Worm (Caenorhabditis elegans) whole organism, L1 larva: ENCODE data around the gene clec-60.

ENCODE experiments used
- Y116A8C.19 ChIP-seq: sonication (generic microtip); optimal IDR thresholded peaks from 2 replicates; lab custom pipeline; 2016; ENCODE audit warnings: missing compliant biosample characterization, missing genetic modification characterization, borderline replicate concordance
- ama-1 ChIP-seq: fragments of 150-350 bp; optimal IDR thresholded peaks from 2 replicates; lab custom pipeline; 2014
- blmp-1 ChIP-seq: fragments of 150-350 bp; optimal IDR thresholded peaks from 2 replicates; lab custom pipeline; 2014; ENCODE audit warnings: missing biosample characterization, missing genetic modification characterization
- ceh-63 ChIP-seq: fragments of 200-800 bp; sonication (Bioruptor generic); optimal IDR thresholded peaks from 2 replicates; lab custom pipeline; 2018; ENCODE audit warnings: mild to moderate bottlenecking, missing genetic modification characterization, missing compliant biosample characterization
- ceh-90 ChIP-seq: sonication (generic microtip); optimal IDR thresholded peaks from 2 replicates; lab custom pipeline; 2016; ENCODE audit warnings: missing genetic modification characterization, missing compliant biosample characterization
- dsc-1 ChIP-seq: sonication (generic microtip); optimal IDR thresholded peaks from 2 replicates; lab custom pipeline; 2016; ENCODE audit warnings: mild to moderate bottlenecking, missing genetic modification characterization, missing compliant biosample characterization
- efl-1 ChIP-seq, 4 experiments: fragments of 150-350 bp; optimal IDR thresholded peaks in 3 of 4; peaks in 1 of 4; 1 replicate in 1 of 4; 2 replicates in 3 of 4; lab custom pipeline; 2014; ENCODE audit warnings: missing biosample characterization in 2 of 4, missing genetic modification characterization in 2 of 4, missing genetic modification reagents in 2 of 4
- efl-3 ChIP-seq: fragments of 200-800 bp; sonication (Bioruptor generic); optimal IDR thresholded peaks from 2 replicates; lab custom pipeline; 2018; ENCODE audit warnings: mild to moderate bottlenecking, missing genetic modification characterization, missing compliant biosample characterization
- egl-13 ChIP-seq: sonication (generic microtip); optimal IDR thresholded peaks from 2 replicates; lab custom pipeline; 2016; ENCODE audit warnings: missing genotype, missing genetic modification reagents, missing genetic modification characterization, missing compliant biosample characterization
- egl-27 ChIP-seq, 2 experiments: fragments of 150-350 bp in 1 of 2; sonication (generic microtip); optimal IDR thresholded peaks; 3 replicates each; lab custom pipeline; 2017 to 2018; ENCODE audit warnings: missing biosample characterization in 2 of 2, missing genetic modification characterization in 2 of 2, missing genetic modification reagents in 2 of 2
- elt-2 ChIP-seq: sonication (generic microtip); optimal IDR thresholded peaks from 2 replicates; lab custom pipeline; 2016; ENCODE audit warnings: missing genetic modification characterization, mild to moderate bottlenecking, inconsistent platforms, missing compliant biosample characterization, missing genetic modification reagents
- hlh-17 ChIP-seq: fragments of 200-800 bp; sonication (Bioruptor generic); optimal IDR thresholded peaks from 2 replicates; lab custom pipeline; 2018; ENCODE audit warnings: missing genetic modification characterization, mild to moderate bottlenecking, missing compliant biosample characterization, moderate library complexity, borderline replicate concordance
- hlh-4 ChIP-seq: sonication (generic microtip); optimal IDR thresholded peaks from 2 replicates; lab custom pipeline; 2016; ENCODE audit warnings: mild to moderate bottlenecking, missing genetic modification characterization, missing compliant biosample characterization
- hpl-2 ChIP-seq: fragments of 150-350 bp; optimal IDR thresholded peaks from 2 replicates; lab custom pipeline; 2014; ENCODE audit warnings: missing biosample characterization, missing genetic modification reagents, missing genetic modification characterization
- lin-13 ChIP-seq: fragments of 150-350 bp; optimal IDR thresholded peaks from 2 replicates; lab custom pipeline; 2014; ENCODE audit warnings: missing biosample characterization, missing genetic modification reagents, missing genetic modification characterization
- lin-35 ChIP-seq, 2 experiments: fragments of 150-350 bp; optimal IDR thresholded peaks; 2 replicates each; lab custom pipeline; 2014; ENCODE audit warnings: missing biosample characterization in 2 of 2, missing genetic modification characterization in 2 of 2, missing genetic modification reagents in 2 of 2
- lir-3 ChIP-seq: sonication (generic microtip); optimal IDR thresholded peaks from 2 replicates; lab custom pipeline; 2016; ENCODE audit warnings: mild to moderate bottlenecking, missing genetic modification characterization, moderate library complexity, missing compliant biosample characterization; ENCODE audit not compliant: poor library complexity
- lsy-2 ChIP-seq, 2 experiments: fragments of 150-350 bp; optimal IDR thresholded peaks; 2 replicates each; lab custom pipeline; 2014; ENCODE audit warnings: missing biosample characterization in 2 of 2, missing genetic modification characterization in 2 of 2
- mef-2 ChIP-seq: fragments of 150-350 bp; optimal IDR thresholded peaks from 2 replicates; lab custom pipeline; 2014; ENCODE audit warnings: missing biosample characterization, missing genetic modification characterization
- mep-1 ChIP-seq: fragments of 150-350 bp; optimal IDR thresholded peaks from 2 replicates; lab custom pipeline; 2014; ENCODE audit warnings: missing biosample characterization, missing genetic modification characterization
- nhr-47 ChIP-seq: sonication (generic microtip); optimal IDR thresholded peaks from 2 replicates; lab custom pipeline; 2016; ENCODE audit warnings: mild to moderate bottlenecking, missing genetic modification characterization, moderate library complexity, missing compliant biosample characterization
- nhr-71 ChIP-seq: sonication (generic microtip); optimal IDR thresholded peaks from 2 replicates; lab custom pipeline; 2016; ENCODE audit warnings: mild to moderate bottlenecking, missing genetic modification characterization, moderate library complexity, missing compliant biosample characterization
- nhr-76 ChIP-seq: sonication (generic microtip); optimal IDR thresholded peaks from 2 replicates; lab custom pipeline; 2017; ENCODE audit warnings: missing biosample characterization, missing genetic modification characterization
- nhr-77 ChIP-seq: fragments of 150-350 bp; optimal IDR thresholded peaks from 2 replicates; lab custom pipeline; 2014; ENCODE audit warnings: missing biosample characterization, missing genetic modification characterization
- nhr-84 ChIP-seq: sonication (generic microtip); optimal IDR thresholded peaks from 2 replicates; lab custom pipeline; 2017; ENCODE audit warnings: missing biosample characterization, missing genetic modification characterization
- nhr-85 ChIP-seq: sonication (generic microtip); peaks from one replicate; lab custom pipeline; 2016; ENCODE audit warnings: missing genetic modification characterization, inconsistent platforms, missing compliant biosample characterization
- nhr-90 ChIP-seq: sonication (generic microtip); optimal IDR thresholded peaks from 2 replicates; lab custom pipeline; 2016; ENCODE audit warnings: mild to moderate bottlenecking, missing genetic modification characterization, missing compliant biosample characterization; ENCODE audit not compliant: poor library complexity
- pqm-1 ChIP-seq: sonication (generic microtip); optimal IDR thresholded peaks from 3 replicates; lab custom pipeline; 2017; ENCODE audit warnings: missing biosample characterization, missing genetic modification characterization
- snpc-4 ChIP-seq: fragments of 150-350 bp; optimal IDR thresholded peaks from 2 replicates; lab custom pipeline; 2014; ENCODE audit warnings: missing biosample characterization, missing genetic modification characterization
- snu-23 ChIP-seq: sonication (generic microtip); optimal IDR thresholded peaks from 2 replicates; lab custom pipeline; 2016; ENCODE audit warnings: missing genetic modification characterization, missing compliant biosample characterization
- swsn-7 ChIP-seq: sonication (generic microtip); optimal IDR thresholded peaks from 2 replicates; lab custom pipeline; 2016; ENCODE audit warnings: missing genetic modification characterization, missing compliant biosample characterization
- tbx-2 ChIP-seq: sonication (generic microtip); optimal IDR thresholded peaks from 2 replicates; lab custom pipeline; 2016; ENCODE audit warnings: missing genetic modification characterization, missing compliant biosample characterization
- unc-130 ChIP-seq: fragments of 150-350 bp; optimal IDR thresholded peaks from 2 replicates; lab custom pipeline; 2017; ENCODE audit warnings: missing biosample characterization, missing genetic modification characterization, inconsistent platforms
- zip-4 ChIP-seq: fragments of 200-800 bp; sonication (Bioruptor generic); optimal IDR thresholded peaks from 2 replicates; lab custom pipeline; 2018; ENCODE audit warnings: mild to moderate bottlenecking, missing genetic modification characterization, moderate library complexity, missing compliant biosample characterization

The clec-60 gene

ce11 chrII:10452620-10453019, 29.1 kb downstream of the clec-60 start, which contains the start of gene ZK673.4:
ZK673.4 (plus strand) TSS chrII:10452920.
- TF ChIP-seq mep-1 (tag; lab: Kevin White, UChicago) (no peak), swsn-7 (no peak), lin-13 (GFP tag; lab: Kevin White, UChicago) (no peak), unc-130 (tag; lab: Kevin White, UChicago) (no peak), Y116A8C.19 (tag; lab: Kevin White, UChicago) (no peak), snu-23 (GFP tag; lab: Kevin White, UChicago) (no peak), snpc-4 (no peak), pqm-1 (tag; lab: Kevin White, UChicago) (no peak), nhr-84 (tag; lab: Kevin White, UChicago) (no peak)
- TF ChIP-seq, all 84 proteins: peak for 0

DNA sequence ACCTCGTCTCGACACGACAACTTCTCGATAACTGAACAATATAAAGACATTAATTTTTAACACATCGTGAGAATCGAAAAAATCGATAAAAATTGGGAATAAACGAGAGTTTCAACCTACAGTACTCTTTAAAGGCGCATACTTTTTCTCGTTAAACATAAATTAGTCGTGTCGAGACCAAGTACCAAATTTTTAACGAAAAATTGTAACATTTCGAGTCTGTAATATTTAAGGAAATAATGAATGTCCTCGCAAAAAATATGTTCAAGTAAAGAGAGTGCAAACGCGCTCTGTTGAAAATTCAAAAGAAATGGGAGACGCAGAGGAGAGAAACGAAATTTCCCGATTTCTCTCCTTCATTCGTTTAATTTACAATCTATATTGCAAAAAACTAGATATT, 31.3 kb downstream of the clec-60 start:
- no peak for TF ChIP-seq hlh-4 (tag; lab: Kevin White, UChicago)
- TF ChIP-seq nhr-77 (tag; lab: Kevin White, UChicago), result no peak
- no peak for TF ChIP-seq snpc-4
- no peak for TF ChIP-seq hpl-2 (GFP tag; lab: Kevin White, UChicago)
- no peak for TF ChIP-seq egl-27 (tag; optimal IDR thresholded peaks at IDR 0.05; lab: Kevin White, UChicago)
- peak; percentile 69 for TF ChIP-seq ama-1
- TF ChIP-seq nhr-84 (tag; lab: Kevin White, UChicago), result no peak
- TF ChIP-seq mef-2 (tag; lab: Kevin White, UChicago), result no peak
- TF ChIP-seq tbx-2, result peak; percentile 11
- peak in 1 of 2 experiments; percentile 12 for TF ChIP-seq efl-1 (optimal IDR thresholded peaks at IDR 0.05; lab: Kevin White, UChicago)
- TF ChIP-seq efl-1 (GFP tag; optimal IDR thresholded peaks at IDR 0.05 in 1 of 2; lab: Kevin White, UChicago), result peak in 1 of 2 experiments; percentile 18
- TF ChIP-seq snu-23 (GFP tag; lab: Kevin White, UChicago), result peak; percentile 30
- TF ChIP-seq blmp-1 (tag; lab: Kevin White, UChicago), result peak; percentile 11
- peak; percentile 12 for TF ChIP-seq nhr-85 (tag; lab: Kevin White, UChicago)
- TF ChIP-seq zip-4 (GFP tag; lab: Kevin White, UChicago), result no peak
- TF ChIP-seq nhr-47 (tag; lab: Kevin White, UChicago), result peak; percentile 10
- TF ChIP-seq ceh-63 (GFP tag; lab: Kevin White, UChicago), result no peak
- no peak for TF ChIP-seq mep-1 (tag; lab: Kevin White, UChicago)
- peak in 1 of 2 experiments; percentile 22 for TF ChIP-seq lin-35 (GFP tag; optimal IDR thresholded peaks at IDR 0.05; lab: Kevin White, UChicago)
- TF ChIP-seq nhr-90 (tag; lab: Kevin White, UChicago), result peak; percentile 35
- TF ChIP-seq lsy-2 (tag; optimal IDR thresholded peaks at IDR 0.05; lab: Kevin White, UChicago), result peak in 1 of 2 experiments; percentile 18
- TF ChIP-seq elt-2 (tag; lab: Kevin White, UChicago), result peak; percentile 37
- peak; percentile 27 for TF ChIP-seq nhr-71

- TF ChIP-seq efl-3, result no peak
- no peak for TF ChIP-seq lir-3 (tag; lab: Kevin White, UChicago)
- TF ChIP-seq dsc-1 (tag; lab: Kevin White, UChicago), result no peak
- no peak for TF ChIP-seq nhr-76
- TF ChIP-seq ceh-90 (tag; lab: Kevin White, UChicago), result no peak
- TF ChIP-seq pqm-1 (tag; lab: Kevin White, UChicago), result no peak
- TF ChIP-seq egl-13 (tag; lab: Kevin White, UChicago), result no peak
- TF ChIP-seq nhr-47 (tag; lab: Kevin White, UChicago), result no peak
- TF ChIP-seq hlh-17 (GFP tag; lab: Kevin White, UChicago), result no peak
- TF ChIP-seq, all 84 proteins: peak for 0
Observed at ce11 chrII:10449707-10450106, 32.0 kb downstream of the clec-60 start, which contains the start of gene lin-56. lin-56 (plus strand) TSS chrII:10450007.
